Worm (Caenorhabditis elegans) whole organism, L4 larva: ENCODE results near the gene F01D5.3.
A peak's percentile ranks its signal among the peaks of the same experiment; 100 is the strongest.

ENCODE experiments used
- D1046.2 ChIP-seq: fragments of 200-800 bp; sonication (Bioruptor generic); IDR thresholded peaks from 2 replicates; pipeline ENCODE4 v1.3.6; 2022; ENCODE audit warnings: missing genetic modification characterization, missing compliant biosample characterization
- F10B5.3 ChIP-seq: sonication (generic microtip); optimal IDR thresholded peaks from 2 replicates; lab custom pipeline; 2016; ENCODE audit warnings: mild to moderate bottlenecking, missing genetic modification characterization, missing compliant biosample characterization
- F26F4.8 ChIP-seq: fragments of 200-800 bp; sonication (Bioruptor generic); conservative IDR thresholded peaks from 2 replicates; pipeline ENCODE4 v1.3.6; 2022; ENCODE audit warnings: missing genetic modification characterization, missing compliant biosample characterization
- F49E8.2 ChIP-seq: sonication (generic microtip); optimal IDR thresholded peaks from 2 replicates; lab custom pipeline; 2016; ENCODE audit warnings: missing compliant biosample characterization, mild to moderate bottlenecking, missing genetic modification characterization, borderline replicate concordance
- T20F7.1 ChIP-seq: fragments of 200-800 bp; sonication (Bioruptor generic); optimal IDR thresholded peaks from 2 replicates; lab custom pipeline; 2018; ENCODE audit warnings: mild to moderate bottlenecking, missing genetic modification characterization, missing compliant biosample characterization
- Y105C5A.15 ChIP-seq: fragments of 200-800 bp; sonication (Bioruptor generic); IDR thresholded peaks from 2 replicates; pipeline ENCODE4 v1.3.6; 2022; ENCODE audit warnings: missing genetic modification characterization, missing compliant biosample characterization
- Y75B8A.6 ChIP-seq: fragments of 200-800 bp; sonication (Bioruptor generic); IDR thresholded peaks from 2 replicates; pipeline ENCODE4 v1.3.6; 2022; ENCODE audit warnings: missing genetic modification reagents, missing genetic modification characterization, missing compliant biosample characterization
- ZK337.2 ChIP-seq: fragments of 200-800 bp; sonication (Bioruptor generic); IDR thresholded peaks from 2 replicates; pipeline ENCODE4 v1.3.6; 2022; ENCODE audit warnings: missing genetic modification reagents, missing genetic modification characterization, missing compliant biosample characterization
- ceh-20 ChIP-seq: fragments of 200-800 bp; sonication (Bioruptor generic); IDR thresholded peaks from 2 replicates; pipeline ENCODE4 v1.3.6; 2022; ENCODE audit warnings: missing genetic modification reagents, missing genetic modification characterization, missing compliant biosample characterization
- ceh-28 ChIP-seq: fragments of 150-350 bp; optimal IDR thresholded peaks from 2 replicates; lab custom pipeline; 2014; ENCODE audit warnings: missing biosample characterization, missing genetic modification reagents, missing genetic modification characterization
- ceh-32 ChIP-seq: sonication (generic microtip); optimal IDR thresholded peaks from 2 replicates; lab custom pipeline; 2016; ENCODE audit warnings: mild to moderate bottlenecking, missing genetic modification characterization, missing compliant biosample characterization; ENCODE audit not compliant: poor library complexity
- ceh-44 ChIP-seq: fragments of 200-800 bp; sonication (Bioruptor generic); IDR thresholded peaks from 2 replicates; pipeline ENCODE4 v1.3.6; 2022; ENCODE audit warnings: missing genetic modification reagents, missing genetic modification characterization, missing compliant biosample characterization
- ceh-82 ChIP-seq: sonication (generic microtip); optimal IDR thresholded peaks from 2 replicates; lab custom pipeline; 2017; ENCODE audit warnings: missing biosample characterization, missing genetic modification characterization
- daf-12 ChIP-seq: fragments of 150-350 bp; optimal IDR thresholded peaks from 2 replicates; lab custom pipeline; 2014; ENCODE audit warnings: missing biosample characterization, missing genetic modification reagents, missing genetic modification characterization
- daf-8 ChIP-seq: fragments of 200-800 bp; sonication (Bioruptor generic); IDR thresholded peaks from 2 replicates; pipeline ENCODE4 v1.3.6; 2022; ENCODE audit warnings: missing genetic modification characterization, missing compliant biosample characterization
- dmd-6 ChIP-seq: fragments of 200-800 bp; sonication (Bioruptor generic); IDR thresholded peaks from 2 replicates; pipeline ENCODE4 v1.3.6; 2022; ENCODE audit warnings: missing genetic modification reagents, missing genetic modification characterization, missing compliant biosample characterization
- dmd-8 ChIP-seq: fragments of 200-800 bp; sonication (Bioruptor generic); IDR thresholded peaks from 2 replicates; pipeline ENCODE4 v1.3.6; 2022; ENCODE audit warnings: missing genetic modification characterization, missing compliant biosample characterization
- dmd-9 ChIP-seq: fragments of 200-800 bp; sonication (Bioruptor generic); IDR thresholded peaks from 2 replicates; pipeline ENCODE4 v1.3.6; 2022; ENCODE audit warnings: missing genetic modification reagents, missing genetic modification characterization, missing compliant biosample characterization
- dpl-1 ChIP-seq: fragments of 150-350 bp; optimal IDR thresholded peaks from 2 replicates; lab custom pipeline; 2014; ENCODE audit warnings: missing biosample characterization, missing genetic modification reagents, missing genetic modification characterization
- dve-1 ChIP-seq: sonication (generic microtip); optimal IDR thresholded peaks from 2 replicates; lab custom pipeline; 2017; ENCODE audit warnings: antibody characterized with exemption, mild to moderate bottlenecking, missing genetic modification characterization, missing compliant biosample characterization; ENCODE audit not compliant: insufficient read depth
- fos-1 ChIP-seq: fragments of 150-350 bp; optimal IDR thresholded peaks from 2 replicates; lab custom pipeline; 2014; ENCODE audit warnings: missing biosample characterization, missing genetic modification characterization
- gei-8 ChIP-seq: fragments of 200-800 bp; sonication (Bioruptor generic); optimal IDR thresholded peaks from 2 replicates; lab custom pipeline; 2018; ENCODE audit warnings: mild to moderate bottlenecking, missing genetic modification characterization, missing compliant biosample characterization
- hif-1 ChIP-seq, 2 experiments: sonication (generic microtip); optimal IDR thresholded peaks; 2 replicates each; lab custom pipeline; 2016 to 2017; ENCODE audit warnings: missing compliant biosample characterization in 2 of 2, missing genetic modification characterization in 2 of 2, missing genetic modification reagents in 2 of 2, missing genotype in 2 of 2, mild to moderate bottlenecking in 1 of 2
- hlh-30 ChIP-seq: sonication (generic microtip); optimal IDR thresholded peaks from 2 replicates; lab custom pipeline; 2017; ENCODE audit warnings: antibody characterized with exemption, mild to moderate bottlenecking, missing genetic modification characterization, missing compliant biosample characterization; ENCODE audit not compliant: insufficient read depth
- jun-1 ChIP-seq: fragments of 150-350 bp; optimal IDR thresholded peaks from 2 replicates; lab custom pipeline; 2014; ENCODE audit warnings: missing biosample characterization, missing genetic modification reagents, missing genetic modification characterization
- lin-13 ChIP-seq: fragments of 150-350 bp; optimal IDR thresholded peaks from 2 replicates; lab custom pipeline; 2014; ENCODE audit warnings: missing biosample characterization, missing genetic modification reagents, missing genetic modification characterization
- lin-29 ChIP-seq: fragments of 200-800 bp; sonication (Bioruptor generic); IDR thresholded peaks from 2 replicates; pipeline ENCODE4 v1.3.6; 2022; ENCODE audit warnings: missing genetic modification reagents, missing genetic modification characterization, missing compliant biosample characterization
- lin-38 ChIP-seq: fragments of 200-800 bp; sonication (Bioruptor generic); IDR thresholded peaks from 2 replicates; pipeline ENCODE4 v1.3.6; 2022; ENCODE audit warnings: missing genetic modification reagents, missing genetic modification characterization, missing compliant biosample characterization
- madf-9 ChIP-seq: fragments of 200-800 bp; sonication (Bioruptor generic); conservative IDR thresholded peaks from 2 replicates; pipeline ENCODE4 v1.3.6; 2022; ENCODE audit warnings: missing genetic modification reagents, missing genetic modification characterization, missing compliant biosample characterization
- mep-1 ChIP-seq: fragments of 150-350 bp; sonication (generic microtip); optimal IDR thresholded peaks from 3 replicates; lab custom pipeline; 2014; ENCODE audit warnings: missing biosample characterization, missing genetic modification characterization
- nhr-10 ChIP-seq: fragments of 150-350 bp; optimal IDR thresholded peaks from 2 replicates; lab custom pipeline; 2014; ENCODE audit warnings: missing biosample characterization, missing genetic modification characterization
- nhr-102 ChIP-seq: sonication (generic microtip); optimal IDR thresholded peaks from 2 replicates; lab custom pipeline; 2016; ENCODE audit warnings: mild to moderate bottlenecking, missing genetic modification characterization, moderate library complexity, missing compliant biosample characterization
- nhr-237 ChIP-seq: sonication (generic microtip); optimal IDR thresholded peaks from 2 replicates; lab custom pipeline; 2017; ENCODE audit warnings: missing biosample characterization, missing genetic modification characterization
- nhr-28 ChIP-seq: fragments of 150-350 bp; optimal IDR thresholded peaks from 2 replicates; lab custom pipeline; 2014; ENCODE audit warnings: missing biosample characterization, missing genetic modification characterization
- nhr-42 ChIP-seq: fragments of 200-800 bp; sonication (Bioruptor generic); IDR thresholded peaks from 2 replicates; pipeline ENCODE4 v1.3.6; 2022; ENCODE audit warnings: missing genetic modification characterization, missing compliant biosample characterization
- nhr-6 ChIP-seq: fragments of 150-350 bp; optimal IDR thresholded peaks from 2 replicates; lab custom pipeline; 2014; ENCODE audit warnings: missing biosample characterization, missing genetic modification characterization
- nhr-77 ChIP-seq: fragments of 150-350 bp; optimal IDR thresholded peaks from 2 replicates; lab custom pipeline; 2014; ENCODE audit warnings: missing biosample characterization, missing genetic modification characterization
- pqm-1 ChIP-seq: sonication (generic microtip); optimal IDR thresholded peaks from 2 replicates; lab custom pipeline; 2017; ENCODE audit warnings: missing biosample characterization, missing genetic modification characterization
- saeg-2 ChIP-seq: fragments of 200-800 bp; sonication (Bioruptor generic); IDR thresholded peaks from 2 replicates; pipeline ENCODE4 v1.3.6; 2022; ENCODE audit warnings: missing genetic modification reagents, missing genetic modification characterization, missing compliant biosample characterization
- sdz-12 ChIP-seq: fragments of 200-800 bp; sonication (Bioruptor generic); optimal IDR thresholded peaks from 2 replicates; lab custom pipeline; 2018; ENCODE audit warnings: mild to moderate bottlenecking, missing genetic modification characterization, missing compliant biosample characterization
- set-16 ChIP-seq: fragments of 200-800 bp; sonication (Bioruptor generic); IDR thresholded peaks from 2 replicates; pipeline ENCODE4 v1.3.6; 2022; ENCODE audit warnings: missing genetic modification reagents, missing genetic modification characterization, missing compliant biosample characterization
- skn-1 ChIP-seq: fragments of 150-350 bp; optimal IDR thresholded peaks from 2 replicates; lab custom pipeline; 2014; ENCODE audit warnings: missing biosample characterization, missing genetic modification characterization
- snpc-1.2 ChIP-seq: fragments of 200-800 bp; sonication (Bioruptor generic); IDR thresholded peaks from 2 replicates; pipeline ENCODE4 v1.3.6; 2022; ENCODE audit warnings: missing genetic modification reagents, missing genetic modification characterization, missing compliant biosample characterization
- tag-97 ChIP-seq: fragments of 200-800 bp; sonication (Bioruptor generic); IDR thresholded peaks from 2 replicates; pipeline ENCODE4 v1.3.6; 2022; ENCODE audit warnings: missing genetic modification characterization, missing compliant biosample characterization
- unc-130 ChIP-seq: sonication (generic microtip); optimal IDR thresholded peaks from 2 replicates; lab custom pipeline; 2016; ENCODE audit warnings: missing genetic modification reagents, missing genetic modification characterization, missing compliant biosample characterization
- unc-62 ChIP-seq, 3 experiments: fragments of 150-350 bp in 1 of 3; sonication (generic microtip); optimal IDR thresholded peaks in 2 of 3; peaks in 1 of 3; 1 replicate in 1 of 3; 2 replicates in 2 of 3; lab custom pipeline; 2014 to 2017; ENCODE audit warnings: missing biosample characterization in 3 of 3, missing genetic modification characterization in 3 of 3, missing genetic modification reagents in 3 of 3, missing genotype in 1 of 3
- zag-1 ChIP-seq: fragments of 150-350 bp; optimal IDR thresholded peaks from 2 replicates; lab custom pipeline; 2014; ENCODE audit warnings: missing biosample characterization, missing genetic modification characterization
- zfp-2 ChIP-seq: sonication (generic microtip); optimal IDR thresholded peaks from 2 replicates; lab custom pipeline; 2016; ENCODE audit warnings: mild to moderate bottlenecking, missing genetic modification characterization, missing compliant biosample characterization
- zfp-3 ChIP-seq: fragments of 200-800 bp; sonication (Bioruptor generic); conservative IDR thresholded peaks from 2 replicates; pipeline ENCODE4 v1.3.6; 2022; ENCODE audit warnings: missing genetic modification reagents, missing genetic modification characterization, missing compliant biosample characterization
- zip-11 ChIP-seq: fragments of 200-800 bp; sonication (Bioruptor generic); IDR thresholded peaks from 2 replicates; pipeline ENCODE4 v1.3.6; 2022; ENCODE audit warnings: missing genetic modification characterization, missing compliant biosample characterization
- ztf-11 ChIP-seq: fragments of 150-350 bp; optimal IDR thresholded peaks from 2 replicates; lab custom pipeline; 2014; ENCODE audit warnings: missing biosample characterization, missing genetic modification characterization

F01D5.3 gene

ce11 chrII:13979833-13980513, 20.0 kb downstream of the F01D5.3 start, which contains the start of gene sre-48:
sre-48 (minus strand) TSS chrII:13979883.
- TF ChIP-seq set-16 (no peak), unc-62 (GFP tag; optimal IDR thresholded peaks at IDR 0.05 in 1 of 2; lab: Kevin White, UChicago) (peak in 1 of 2 experiments; percentile 22), unc-62 (tag; optimal IDR thresholded peaks at IDR 0.05; lab: Kevin White, UChicago) (no peak), dmd-9 (no peak), saeg-2 (GFP tag; lab: Robert Waterston, UW) (no peak), hlh-30 (tag; lab: Kevin White, UChicago) (peak; percentile 43), nhr-77 (tag; lab: Kevin White, UChicago) (peak; percentile 48), lin-29 (GFP tag; lab: Robert Waterston, UW) (no peak), daf-12 (tag; lab: Kevin White, UChicago) (no peak), snpc-1.2 (GFP tag; lab: Robert Waterston, UW) (no peak), nhr-28 (peak; percentile 40), nhr-42 (GFP tag; lab: Robert Waterston, UW) (no peak), daf-8 (GFP tag; lab: Robert Waterston, UW) (no peak), ceh-82 (tag; lab: Kevin White, UChicago) (no peak), unc-130 (no peak), D1046.2 (no peak), nhr-6 (no peak), nhr-10 (tag; lab: Kevin White, UChicago) (no peak), Y75B8A.6 (GFP tag; lab: Robert Waterston, UW) (no peak), dve-1 (tag; lab: Kevin White, UChicago) (peak; percentile 61), zfp-2 (no peak), tag-97 (GFP tag; lab: Robert Waterston, UW) (no peak), pqm-1 (peak; percentile 51), zip-11 (GFP tag; lab: Robert Waterston, UW) (no peak), ZK337.2 (GFP tag; lab: Robert Waterston, UW) (no peak), hif-1 (tag; optimal IDR thresholded peaks at IDR 0.05; lab: Kevin White, UChicago) (no peak), zfp-3 (no peak), ceh-44 (GFP tag; lab: Robert Waterston, UW) (no peak), fos-1 (tag; lab: Kevin White, UChicago) (no peak), ceh-28 (tag; lab: Kevin White, UChicago) (no peak), gei-8 (GFP tag; lab: Kevin White, UChicago) (no peak), Y105C5A.15 (no peak), sdz-12 (GFP tag; lab: Kevin White, UChicago) (no peak), madf-9 (GFP tag; lab: Robert Waterston, UW) (no peak), dpl-1 (GFP tag; lab: Kevin White, UChicago) (no peak), nhr-237 (no peak), ceh-20 (GFP tag; lab: Robert Waterston, UW) (no peak), skn-1 (no peak), F26F4.8 (GFP tag; lab: Robert Waterston, UW) (no peak), dmd-8 (GFP tag; lab: Robert Waterston, UW) (no peak), mep-1 (tag; lab: Kevin White, UChicago) (no peak), ceh-32 (no peak), F10B5.3 (tag; lab: Kevin White, UChicago) (no peak), lin-38 (GFP tag; lab: Robert Waterston, UW) (no peak), lin-13 (GFP tag; lab: Kevin White, UChicago) (no peak), zag-1 (no peak), jun-1 (tag; lab: Kevin White, UChicago) (no peak), nhr-102 (tag; lab: Kevin White, UChicago) (no peak), ztf-11 (tag; lab: Kevin White, UChicago) (no peak), T20F7.1 (no peak), F49E8.2 (tag; lab: Kevin White, UChicago) (no peak), dmd-6 (GFP tag; lab: Robert Waterston, UW) (0 out of 2 replicates have a peak, but pooled peaks have one; percentile 17)
